Worm (Caenorhabditis elegans): ENCODE data around the gene Y47D3A.14.
A peak's percentile ranks its signal among the peaks of the same experiment; 100 is the strongest.

Gene Y47D3A.14

ce11 chrIII:11236788-11237187, at the start of gene Y47D3A.14, which contains the start of gene aakb-2:
TSS of gene Y47D3A.14 (minus strand) at chrIII:11236868.
TSS of gene aakb-2 (plus strand) at chrIII:11237143.
- peak in 1 of 2 experiments; percentile 72 for TF ChIP-seq mdl-1 (tag; optimal IDR thresholded peaks at IDR 0.05)
- TF ChIP-seq C04F5.9 (tag; optimal IDR thresholded peaks at IDR 0.05): no peak
- peak; percentile 77 for TF ChIP-seq snu-23 (GFP tag; optimal IDR thresholded peaks at IDR 0.05)
- TF ChIP-seq ama-1 (optimal IDR thresholded peaks at IDR 0.05): no peak
- peak; percentile 16 to 65 (median 39) for TF ChIP-seq dpl-1 (GFP tag; optimal IDR thresholded peaks at IDR 0.05)
- TF ChIP-seq ceh-88 (GFP tag; IDR thresholded peaks at IDR 0.05): no peak
- TF ChIP-seq ets-5 (GFP tag; IDR thresholded peaks at IDR 0.05): no peak
- no peak for TF ChIP-seq unc-98 (GFP tag; IDR thresholded peaks at IDR 0.05)
- no peak for TF ChIP-seq fos-1 (tag; optimal IDR thresholded peaks at IDR 0.05)
- no peak for TF ChIP-seq sup-37 (GFP tag; optimal IDR thresholded peaks at IDR 0.05)
- no peak for TF ChIP-seq nhr-11 (tag; optimal IDR thresholded peaks at IDR 0.05)
- TF ChIP-seq isw-1 (GFP tag; IDR thresholded peaks at IDR 0.05): no peak
- no peak for TF ChIP-seq nhr-77 (tag; optimal IDR thresholded peaks at IDR 0.05)
- peak; percentile 50 for TF ChIP-seq nhr-19 (GFP tag; conservative IDR thresholded peaks at IDR 0.05)
- no peak for TF ChIP-seq aly-2 (tag; optimal IDR thresholded peaks at IDR 0.05)
- TF ChIP-seq hlh-4 (tag; optimal IDR thresholded peaks at IDR 0.05): no peak
- TF ChIP-seq mep-1 (tag; optimal IDR thresholded peaks at IDR 0.05): peak; percentile 60
- TF ChIP-seq ztf-11 (tag; optimal IDR thresholded peaks at IDR 0.05): no peak
- peak; percentile 66 for TF ChIP-seq skn-1 (tag; optimal IDR thresholded peaks at IDR 0.05)
- no peak for TF ChIP-seq jun-1 (tag; optimal IDR thresholded peaks at IDR 0.05)
- no peak for TF ChIP-seq pqm-1 (tag; optimal IDR thresholded peaks at IDR 0.05)
- TF ChIP-seq nhr-12 (tag; optimal IDR thresholded peaks at IDR 0.05): no peak
- TF ChIP-seq alr-1 (tag; optimal IDR thresholded peaks at IDR 0.05; ENCODE audit: borderline replicate concordance): no peak
- TF ChIP-seq fkh-10 (GFP tag; optimal IDR thresholded peaks at IDR 0.05): no peak
- TF ChIP-seq ceh-8 (GFP tag; optimal IDR thresholded peaks at IDR 0.05): no peak
- TF ChIP-seq egl-13 (tag; optimal IDR thresholded peaks at IDR 0.05): no peak
- TF ChIP-seq tlp-1 (tag; optimal IDR thresholded peaks at IDR 0.05): no peak
- no peak for TF ChIP-seq fkh-4 (tag; optimal IDR thresholded peaks at IDR 0.05; ENCODE audit: borderline replicate concordance)
- TF ChIP-seq nhr-20 (tag; optimal IDR thresholded peaks at IDR 0.05): peak; percentile 60
- TF ChIP-seq F16B12.6 (tag; optimal IDR thresholded peaks at IDR 0.05): peak; percentile 23
- no peak for TF ChIP-seq nhr-76 (tag; optimal IDR thresholded peaks at IDR 0.05)
- TF ChIP-seq rnt-1 (tag; optimal IDR thresholded peaks at IDR 0.05): peak; percentile 42
- TF ChIP-seq nhr-84 (tag; optimal IDR thresholded peaks at IDR 0.05): no peak
- no peak for TF ChIP-seq lin-15B (tag; optimal IDR thresholded peaks at IDR 0.05)
- no peak for TF ChIP-seq Y116A8C.19 (tag; optimal IDR thresholded peaks at IDR 0.05; ENCODE audit: borderline replicate concordance)
- no peak for TF ChIP-seq pax-3 (tag; optimal IDR thresholded peaks at IDR 0.05)
- TF ChIP-seq vab-15 (tag; optimal IDR thresholded peaks at IDR 0.05): no peak
- TF ChIP-seq swsn-7 (tag; optimal IDR thresholded peaks at IDR 0.05): peak; percentile 62
- peak; percentile 6 for TF ChIP-seq snpc-4 (tag; optimal IDR thresholded peaks at IDR 0.05)
- no peak for TF ChIP-seq nhr-71 (tag; optimal IDR thresholded peaks at IDR 0.05)
- TF ChIP-seq lin-35 (GFP tag; optimal IDR thresholded peaks at IDR 0.05): peak; percentile 38 to 55
- TF ChIP-seq nhr-237 (tag; optimal IDR thresholded peaks at IDR 0.05): no peak
- peak; percentile 35 for TF ChIP-seq blmp-1 (tag; optimal IDR thresholded peaks at IDR 0.05)
- no peak for TF ChIP-seq hpl-2 (GFP tag; optimal IDR thresholded peaks at IDR 0.05)
- no peak for TF ChIP-seq efl-3 (GFP tag; optimal IDR thresholded peaks at IDR 0.05)
- TF ChIP-seq ces-1 (GFP tag; optimal IDR thresholded peaks at IDR 0.05): no peak
- TF ChIP-seq unc-86 (tag; optimal IDR thresholded peaks at IDR 0.05): peak; percentile 5
- TF ChIP-seq pag-3 (tag; optimal IDR thresholded peaks at IDR 0.05; ENCODE audit: borderline replicate concordance, insufficient read depth): no peak
- TF ChIP-seq ztf-4 (tag; optimal IDR thresholded peaks at IDR 0.05): no peak
- peak; percentile 71 for TF ChIP-seq nhr-85 (tag)
- peak; percentile 63 to 66 for TF ChIP-seq lsy-2 (tag; optimal IDR thresholded peaks at IDR 0.05)
- TF ChIP-seq sox-4 (tag; optimal IDR thresholded peaks at IDR 0.05): no peak
- TF ChIP-seq unc-30 (tag; optimal IDR thresholded peaks at IDR 0.05): no peak
- no peak for TF ChIP-seq sptf-1 (tag; optimal IDR thresholded peaks at IDR 0.05)
- peak; percentile 52 for TF ChIP-seq fkh-8 (tag; optimal IDR thresholded peaks at IDR 0.05)
